Worm (Caenorhabditis elegans) whole organism, L3 larva: Measurements from ENCODE around the gene C08B6.11.

ENCODE experiments used
- ceh-82 ChIP-seq: fragments of 150-350 bp; optimal IDR thresholded peaks from 2 replicates; lab custom pipeline; 2014; ENCODE audit warnings: missing biosample characterization, missing genetic modification characterization
- elt-2 ChIP-seq: sonication (generic microtip); optimal IDR thresholded peaks from 2 replicates; lab custom pipeline; 2016; ENCODE audit warnings: missing genetic modification reagents, mild to moderate bottlenecking, missing genetic modification characterization, missing compliant biosample characterization
- fkh-10 ChIP-seq: sonication (generic microtip); optimal IDR thresholded peaks from 2 replicates; lab custom pipeline; 2017; ENCODE audit warnings: missing biosample characterization, missing genetic modification reagents, missing genetic modification characterization
- mdl-1 ChIP-seq: fragments of 150-350 bp; optimal IDR thresholded peaks from 2 replicates; lab custom pipeline; 2014; ENCODE audit warnings: missing biosample characterization, missing genetic modification characterization
- nhr-11 ChIP-seq: fragments of 150-350 bp; optimal IDR thresholded peaks from 2 replicates; lab custom pipeline; 2014; ENCODE audit warnings: missing biosample characterization, missing genetic modification characterization
- nhr-25 ChIP-seq: sonication (generic microtip); optimal IDR thresholded peaks from 2 replicates; lab custom pipeline; 2017; ENCODE audit warnings: missing biosample characterization, missing genetic modification characterization
- nhr-28 ChIP-seq: fragments of 150-350 bp; optimal IDR thresholded peaks from 2 replicates; lab custom pipeline; 2014; ENCODE audit warnings: missing biosample characterization, missing genetic modification characterization
- nhr-43 ChIP-seq: sonication (generic microtip); optimal IDR thresholded peaks from 2 replicates; lab custom pipeline; 2016; ENCODE audit warnings: mild to moderate bottlenecking, missing genetic modification characterization, missing compliant biosample characterization; ENCODE audit not compliant: poor library complexity, severe bottlenecking
- skn-1 ChIP-seq: fragments of 150-350 bp; optimal IDR thresholded peaks from 2 replicates; lab custom pipeline; 2014; ENCODE audit warnings: missing biosample characterization, missing genetic modification characterization
- tbx-2 ChIP-seq: sonication (generic microtip); optimal IDR thresholded peaks from 2 replicates; lab custom pipeline; 2016; ENCODE audit warnings: mild to moderate bottlenecking, missing genetic modification characterization, missing compliant biosample characterization

DNA sequence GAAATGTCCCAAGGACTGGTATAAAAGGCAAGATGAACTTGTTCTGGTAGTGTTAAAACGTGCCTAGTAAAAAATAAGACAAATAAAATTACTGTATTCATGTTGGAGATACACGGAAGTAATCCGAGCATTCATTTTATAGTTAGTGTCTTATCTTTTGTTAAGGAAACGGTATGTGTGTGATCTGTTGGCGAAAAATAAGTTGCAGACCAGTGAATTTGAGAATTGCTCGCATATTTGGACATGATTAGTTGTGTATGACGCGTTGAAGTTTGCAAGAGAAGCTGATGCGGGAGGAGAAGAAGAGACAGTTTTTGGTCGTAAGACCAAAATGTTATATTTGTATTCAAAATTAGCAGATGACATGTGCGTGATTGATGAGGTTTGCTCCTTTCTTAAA is 5.5 kb upstream of the C08B6.11 start, which contains the start of gene C08B6.14:
- TF ChIP-seq nhr-11 (tag; lab: Kevin White, UChicago): no peak
- TF ChIP-seq tbx-2: no peak
- no peak for TF ChIP-seq fkh-10
- no peak for TF ChIP-seq nhr-43 (tag; lab: Kevin White, UChicago)
- TF ChIP-seq mdl-1 (tag; lab: Kevin White, UChicago): no peak
- no peak for TF ChIP-seq ceh-82 (tag; lab: Kevin White, UChicago)
- TF ChIP-seq elt-2 (tag; lab: Kevin White, UChicago): no peak
- TF ChIP-seq nhr-25 (tag; lab: Kevin White, UChicago): no peak
- no peak for TF ChIP-seq skn-1 (tag; lab: Kevin White, UChicago)
- no peak for TF ChIP-seq nhr-28 (tag; lab: Kevin White, UChicago)
